Fruit fly (Drosophila melanogaster): Measurements from ENCODE around the gene RpL36A.

RpL36A gene

DNA sequence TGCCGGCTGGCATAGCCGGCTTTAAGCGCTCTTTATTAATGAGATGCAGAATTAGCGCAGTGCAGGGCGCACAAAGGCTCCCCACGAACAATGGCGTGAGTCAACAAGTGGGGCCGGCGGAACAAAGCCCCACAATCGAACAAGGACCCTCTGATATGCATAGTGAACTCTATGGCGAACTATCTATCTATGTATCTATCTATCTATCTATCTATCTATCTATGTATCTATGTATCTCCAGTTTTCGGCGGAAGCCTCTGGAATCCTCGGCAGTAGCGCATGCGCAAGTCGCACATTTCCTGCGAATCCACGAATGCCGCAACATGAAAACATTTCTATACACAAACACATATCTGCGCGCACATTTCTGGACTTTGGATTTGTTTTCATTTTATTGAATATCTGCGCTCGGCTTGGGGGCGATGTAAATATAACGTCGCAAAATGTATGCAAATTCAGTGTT, 42.1 kb downstream of the RpL36A start (continued):
- TF ChIP-seq dimm (GFP tag; IDR thresholded peaks at IDR 0.05): no peak
- TF ChIP-seq GATAe (GFP tag; conservative IDR thresholded peaks at IDR 0.05): no peak
- peak; percentile 31 for TF ChIP-seq cwo (GFP tag; optimal IDR thresholded peaks at IDR 0.05)
- peak; percentile 77 for TF ChIP-seq CG9932 (GFP tag; IDR thresholded peaks at IDR 0.05)
- TF ChIP-seq dan (GFP tag; IDR thresholded peaks at IDR 0.05): no peak
- peak; percentile 58 for TF ChIP-seq scrt (GFP tag; optimal IDR thresholded peaks at IDR 0.05)
- TF ChIP-seq CG15514 (GFP tag; optimal IDR thresholded peaks at IDR 0.05): peak; percentile 46
- no peak for TF ChIP-seq cato (GFP tag; optimal IDR thresholded peaks at IDR 0.05; ENCODE audit: borderline replicate concordance)
- TF ChIP-seq emc (GFP tag; optimal IDR thresholded peaks at IDR 0.05): peak; percentile 19
- no peak for TF ChIP-seq lov (optimal IDR thresholded peaks at IDR 0.05)
- no peak for TF ChIP-seq lov (GFP tag; IDR thresholded peaks at IDR 0.05)
- no peak for TF ChIP-seq otp (GFP tag; IDR thresholded peaks at IDR 0.05)
- peak; percentile 35 for TF ChIP-seq Bteb2 (GFP tag; optimal IDR thresholded peaks at IDR 0.05)
- no peak for TF ChIP-seq kay (GFP tag; optimal IDR thresholded peaks at IDR 0.05)
- peak; percentile 9; the same call in 1 of the 2 replicates for TF ChIP-seq NFAT (GFP tag; IDR thresholded peaks at IDR 0.05)
- no peak for TF ChIP-seq pan (optimal IDR thresholded peaks at IDR 0.05)
- no peak for TF ChIP-seq pan (GFP tag; optimal IDR thresholded peaks at IDR 0.05 in 1 of 2, IDR thresholded peaks at IDR 0.05 in 1 of 2)
- peak; percentile 17 for TF ChIP-seq bcd (GFP tag; optimal IDR thresholded peaks at IDR 0.05)
- TF ChIP-seq CG9727 (GFP tag; optimal IDR thresholded peaks at IDR 0.05): peak; percentile 44
- TF ChIP-seq CG17361 (GFP tag; IDR thresholded peaks at IDR 0.05): 0 out of 3 replicates have a peak, but pooled peaks have one; percentile 23
- peak; percentile 61 for TF ChIP-seq D19B (GFP tag; optimal IDR thresholded peaks at IDR 0.05)
- peak; percentile 44 for TF ChIP-seq CG12155 (GFP tag; optimal IDR thresholded peaks at IDR 0.05)
- no peak for TF ChIP-seq gfzf (GFP tag; optimal IDR thresholded peaks at IDR 0.05)
- TF ChIP-seq tup (GFP tag; optimal IDR thresholded peaks at IDR 0.05): no peak
- no peak for TF ChIP-seq crp (GFP tag; optimal IDR thresholded peaks at IDR 0.05)
- no peak for TF ChIP-seq Eip74EF (GFP tag; optimal IDR thresholded peaks at IDR 0.05)
- TF ChIP-seq maf-S (GFP tag; optimal IDR thresholded peaks at IDR 0.05): peak; percentile 11
- peak; percentile 25 for TF ChIP-seq Atf-2 (GFP tag; optimal IDR thresholded peaks at IDR 0.05)
- no peak for TF ChIP-seq ara (GFP tag; IDR thresholded peaks at IDR 0.05)
- TF ChIP-seq Dip3 (GFP tag; optimal IDR thresholded peaks at IDR 0.05): peak; percentile 42
- TF ChIP-seq chinmo (GFP tag; IDR thresholded peaks at IDR 0.05; ENCODE audit: partially characterized antibody): peak; percentile 77; the same call in 1 of the 4 replicates
- TF ChIP-seq CG15269 (tag; optimal IDR thresholded peaks at IDR 0.05): no peak
- peak; percentile 98 for TF ChIP-seq nom (GFP tag; optimal IDR thresholded peaks at IDR 0.05)
- peak; percentile 40 for TF ChIP-seq schlank (tag; optimal IDR thresholded peaks at IDR 0.05)
- TF ChIP-seq lab (GFP tag; optimal IDR thresholded peaks at IDR 0.05): peak; percentile 63
- no peak for TF ChIP-seq chm (GFP tag; IDR thresholded peaks at IDR 0.05)
- peak; percentile 10 for TF ChIP-seq CG1233 (GFP tag; optimal IDR thresholded peaks at IDR 0.05)
- TF ChIP-seq B-H2 (GFP tag; optimal IDR thresholded peaks at IDR 0.05): no peak
- no peak for TF ChIP-seq hth (optimal IDR thresholded peaks at IDR 0.05)
- TF ChIP-seq mam (GFP tag; optimal IDR thresholded peaks at IDR 0.05): peak; percentile 47
- peak; percentile 72 for TF ChIP-seq sens (GFP tag)
- TF ChIP-seq CG3995 (GFP tag; optimal IDR thresholded peaks at IDR 0.05): peak; percentile 9
- no peak for TF ChIP-seq psq (GFP tag; optimal IDR thresholded peaks at IDR 0.05)
- no peak for TF ChIP-seq twi (tag; optimal IDR thresholded peaks at IDR 0.05)
- TF ChIP-seq CG7372 (GFP tag; IDR thresholded peaks at IDR 0.05): no peak
- TF ChIP-seq p53 (GFP tag; optimal IDR thresholded peaks at IDR 0.05): no peak
- TF ChIP-seq CG13775 (GFP tag; optimal IDR thresholded peaks at IDR 0.05): peak; percentile 6
- TF ChIP-seq CG6854 (GFP tag; optimal IDR thresholded peaks at IDR 0.05): peak; percentile 4
- no peak for TF ChIP-seq Ravus (GFP tag; IDR thresholded peaks at IDR 0.05)
- TF ChIP-seq al (GFP tag; IDR thresholded peaks at IDR 0.05): peak; percentile 59
- peak; percentile 23; the same call in 1 of the 2 replicates for TF ChIP-seq vvl (GFP tag; IDR thresholded peaks at IDR 0.05)
- no peak for TF ChIP-seq zf30C (GFP tag; optimal IDR thresholded peaks at IDR 0.05)
